Worm (Caenorhabditis elegans): ENCODE data around the gene F37B4.10.

The F37B4.10 gene

DNA sequence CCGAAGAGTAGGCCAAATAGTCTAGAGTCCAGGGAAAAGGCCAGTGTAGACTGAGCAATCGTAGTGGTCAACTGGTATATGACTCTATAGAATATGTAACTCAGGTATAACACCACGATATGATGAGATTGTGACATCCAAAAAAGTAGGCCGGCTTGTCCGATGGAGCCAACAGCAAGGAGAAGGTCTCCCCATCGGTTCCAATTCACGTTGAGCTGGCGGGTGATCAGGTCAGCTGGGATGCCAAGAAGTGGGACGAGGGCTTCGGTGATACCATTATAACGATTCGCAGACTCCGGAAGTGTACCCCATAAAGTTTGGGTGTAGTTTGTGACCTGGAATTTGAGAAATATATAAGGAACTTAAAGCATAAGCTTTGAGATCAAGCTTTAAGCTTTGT, 4.5 kb downstream of the F37B4.10 start:
- no peak for TF ChIP-seq K02D7.2 (tag; optimal IDR thresholded peaks at IDR 0.05)
- TF ChIP-seq pha-2 (tag; optimal IDR thresholded peaks at IDR 0.05), result no peak
- no peak for TF ChIP-seq nhr-232 (tag; optimal IDR thresholded peaks at IDR 0.05)
- TF ChIP-seq unc-86 (tag; optimal IDR thresholded peaks at IDR 0.05), result no peak
- no peak for TF ChIP-seq pha-4 (tag; optimal IDR thresholded peaks at IDR 0.05)
- TF ChIP-seq hlh-6 (tag; optimal IDR thresholded peaks at IDR 0.05), result no peak
- no peak for TF ChIP-seq eyg-1 (tag; optimal IDR thresholded peaks at IDR 0.05)
- TF ChIP-seq C08G9.2 (tag; optimal IDR thresholded peaks at IDR 0.05), result no peak
- TF ChIP-seq T23F11.4 (GFP tag; optimal IDR thresholded peaks at IDR 0.05), result no peak
- no peak for TF ChIP-seq ceh-19 (GFP tag; optimal IDR thresholded peaks at IDR 0.05)
- TF ChIP-seq ahr-1 (tag; optimal IDR thresholded peaks at IDR 0.05), result no peak
- no peak for TF ChIP-seq ceh-30 (tag; optimal IDR thresholded peaks at IDR 0.05)
- no peak for TF ChIP-seq hlh-15 (tag; optimal IDR thresholded peaks at IDR 0.05)

DNA sequence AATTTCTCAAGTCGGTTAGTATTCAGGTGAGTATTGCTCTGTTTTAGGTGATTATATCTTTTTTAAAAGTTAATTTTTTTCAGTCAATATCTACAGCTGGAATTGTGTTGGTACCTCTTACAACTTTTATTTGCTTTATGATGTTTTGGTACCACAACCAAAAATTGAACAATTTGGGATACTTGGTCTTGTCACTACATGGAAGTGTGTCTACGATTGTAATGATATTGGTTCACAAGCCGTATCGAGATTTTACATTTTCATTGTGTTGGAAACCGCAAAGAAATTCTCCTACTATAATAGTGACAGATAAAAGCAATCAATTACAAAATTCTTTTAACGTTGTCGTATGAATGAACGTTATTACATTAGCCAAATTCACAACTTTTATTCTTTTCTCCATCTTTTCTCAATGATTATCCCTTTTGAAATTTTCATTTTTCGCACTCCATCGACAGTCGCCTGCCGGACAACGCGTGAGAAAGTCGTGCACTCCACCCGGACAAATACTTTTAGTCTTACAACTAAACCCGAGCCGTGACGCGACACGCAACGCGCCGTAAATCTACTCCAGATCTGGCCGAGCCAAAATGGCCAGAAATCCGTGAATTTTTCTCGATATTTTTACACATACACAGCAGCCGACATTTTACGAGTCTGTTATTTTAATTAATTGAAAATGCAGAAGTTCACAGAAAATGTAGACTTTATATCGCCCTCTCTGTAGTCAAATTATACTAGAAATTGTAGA, 5.5 kb downstream of the F37B4.10 start:
- no peak for TF ChIP-seq dmd-4 (tag; optimal IDR thresholded peaks at IDR 0.05; ENCODE audit: borderline replicate concordance)
- no peak for TF ChIP-seq nhr-11 (tag; optimal IDR thresholded peaks at IDR 0.05)
- TF ChIP-seq hlh-15 (tag; optimal IDR thresholded peaks at IDR 0.05), result no peak
- TF ChIP-seq Y22D7AL.16 (tag; optimal IDR thresholded peaks at IDR 0.05), result no peak
- no peak for TF ChIP-seq fkh-10 (GFP tag; optimal IDR thresholded peaks at IDR 0.05)
- no peak for TF ChIP-seq dve-1 (tag; optimal IDR thresholded peaks at IDR 0.05)
- no peak for TF ChIP-seq tbx-7 (tag; optimal IDR thresholded peaks at IDR 0.05)
- no peak for TF ChIP-seq nhr-232 (tag; optimal IDR thresholded peaks at IDR 0.05)
- TF ChIP-seq npax-4 (tag; optimal IDR thresholded peaks at IDR 0.05), result no peak
- TF ChIP-seq hlh-8 (tag; optimal IDR thresholded peaks at IDR 0.05), result no peak
- no peak for TF ChIP-seq ceh-34 (tag; optimal IDR thresholded peaks at IDR 0.05)
- TF ChIP-seq ceh-2 (tag; optimal IDR thresholded peaks at IDR 0.05), result no peak
- TF ChIP-seq tbx-2 (tag; optimal IDR thresholded peaks at IDR 0.05), result no peak
- no peak for TF ChIP-seq C38D4.7 (GFP tag; optimal IDR thresholded peaks at IDR 0.05)
- no peak for TF ChIP-seq sox-2 (GFP tag; IDR thresholded peaks at IDR 0.05)
- no peak for TF ChIP-seq ets-4 (tag; optimal IDR thresholded peaks at IDR 0.05)
- no peak for TF ChIP-seq ceh-22 (tag; optimal IDR thresholded peaks at IDR 0.05)

DNA sequence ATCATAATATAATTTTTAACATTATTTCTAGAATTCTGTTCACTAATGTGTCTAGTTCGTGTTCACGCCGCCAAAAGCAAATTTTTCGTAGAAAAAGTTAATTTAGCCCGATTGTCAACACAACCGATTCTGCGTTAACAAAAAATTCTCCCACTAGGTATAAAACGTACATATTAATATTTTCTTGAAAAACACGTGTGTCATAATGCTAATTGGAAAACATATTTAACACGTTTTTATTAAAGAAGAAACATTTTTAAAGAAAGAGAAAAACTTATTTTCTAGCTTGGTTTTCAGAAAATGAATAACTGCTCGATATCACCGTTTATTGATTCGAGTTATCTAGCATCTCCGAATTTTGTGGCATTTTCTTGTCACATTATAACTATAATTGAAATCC, 7.3 kb downstream of the F37B4.10 start, which contains the start of gene srh-243:
srh-243 (plus strand) TSS at position 301 of the 400 bp plus-strand sequence.
- no peak for TF ChIP-seq dve-1 (tag; optimal IDR thresholded peaks at IDR 0.05)
- no peak for TF ChIP-seq unc-86 (tag; optimal IDR thresholded peaks at IDR 0.05)
- TF ChIP-seq pag-3 (tag; optimal IDR thresholded peaks at IDR 0.05; ENCODE audit: borderline replicate concordance), result no peak
- no peak for TF ChIP-seq npax-4 (tag; optimal IDR thresholded peaks at IDR 0.05)
- no peak for TF ChIP-seq ceh-18 (tag; optimal IDR thresholded peaks at IDR 0.05)
- no peak for TF ChIP-seq nfya-1 (tag; optimal IDR thresholded peaks at IDR 0.05)
- no peak for TF ChIP-seq pros-1 (tag; optimal IDR thresholded peaks at IDR 0.05)
- TF ChIP-seq K02D7.2 (tag; optimal IDR thresholded peaks at IDR 0.05), result no peak
- no peak for TF ChIP-seq ceh-14 (tag; optimal IDR thresholded peaks at IDR 0.05)
- TF ChIP-seq mec-3 (tag; optimal IDR thresholded peaks at IDR 0.05; ENCODE audit: borderline replicate concordance), result no peak
- TF ChIP-seq ceh-9 (tag; optimal IDR thresholded peaks at IDR 0.05), result no peak
- TF ChIP-seq dmd-4 (tag; optimal IDR thresholded peaks at IDR 0.05; ENCODE audit: borderline replicate concordance), result no peak
- TF ChIP-seq madf-2 (tag; optimal IDR thresholded peaks at IDR 0.05), result no peak
- TF ChIP-seq fkh-10 (GFP tag; optimal IDR thresholded peaks at IDR 0.05), result no peak
- no peak for TF ChIP-seq elt-2 (tag; optimal IDR thresholded peaks at IDR 0.05)
- TF ChIP-seq ref-2 (tag; optimal IDR thresholded peaks at IDR 0.05), result no peak
- TF ChIP-seq Y22D7AL.16 (tag; optimal IDR thresholded peaks at IDR 0.05), result no peak
- no peak for TF ChIP-seq lim-6 (tag; optimal IDR thresholded peaks at IDR 0.05)
- no peak for TF ChIP-seq syd-9 (tag; optimal IDR thresholded peaks at IDR 0.05)
- TF ChIP-seq ceh-19 (GFP tag; optimal IDR thresholded peaks at IDR 0.05), result no peak

Data from whole organism, late embryonic.